Worm (Caenorhabditis elegans) whole organism, mixed stage, embryonic: ENCODE results near the gene ZK593.3.

Experiments
- nhr-12 ChIP-seq: fragments of 150-350 bp; optimal IDR thresholded peaks from 2 replicates; lab custom pipeline; 2014; ENCODE audit warnings: missing biosample characterization, missing genetic modification characterization
- nhr-237 ChIP-seq: fragments of 150-350 bp; optimal IDR thresholded peaks from 2 replicates; lab custom pipeline; 2014; ENCODE audit warnings: missing biosample characterization, missing genetic modification characterization
- nhr-76 ChIP-seq: sonication (generic microtip); optimal IDR thresholded peaks from 2 replicates; lab custom pipeline; 2017; ENCODE audit warnings: missing biosample characterization, missing genetic modification characterization
- snpc-4 ChIP-seq: fragments of 150-350 bp; optimal IDR thresholded peaks from 2 replicates; lab custom pipeline; 2014; ENCODE audit warnings: missing biosample characterization, missing genetic modification characterization
- tbx-8 ChIP-seq: fragments of 200-800 bp; sonication (Bioruptor generic); optimal IDR thresholded peaks from 2 replicates; lab custom pipeline; 2018; ENCODE audit warnings: mild to moderate bottlenecking, missing genetic modification characterization, moderate library complexity, missing compliant biosample characterization
- ztf-11 ChIP-seq: fragments of 150-350 bp; optimal IDR thresholded peaks from 2 replicates; lab custom pipeline; 2014; ENCODE audit warnings: missing biosample characterization, missing genetic modification characterization

ce11 chrIV:10909206-10909605 lies 6.3 kb upstream of the ZK593.3 start, which contains the start of gene ZK596.2:
- TF ChIP-seq snpc-4 (no peak), nhr-76 (tag; lab: Kevin White, UChicago) (no peak), ztf-11 (tag; lab: Kevin White, UChicago) (no peak), nhr-12 (tag; lab: Kevin White, UChicago) (no peak), nhr-237 (no peak), tbx-8 (GFP tag; lab: Kevin White, UChicago) (no peak)
